Worm (Caenorhabditis elegans) whole organism, L1 larva: ENCODE measurements around the gene F18A11.3.

ENCODE experiments used
- C16A3.4 ChIP-seq: fragments of 150-350 bp; optimal IDR thresholded peaks from 2 replicates; lab custom pipeline; 2014; ENCODE audit warnings: missing biosample characterization, missing genetic modification characterization
- ces-1 ChIP-seq: fragments of 150-350 bp; optimal IDR thresholded peaks from 2 replicates; lab custom pipeline; 2014; ENCODE audit warnings: missing biosample characterization, missing genetic modification reagents, missing genetic modification characterization
- hlh-4 ChIP-seq: sonication (generic microtip); optimal IDR thresholded peaks from 2 replicates; lab custom pipeline; 2016; ENCODE audit warnings: mild to moderate bottlenecking, missing genetic modification characterization, missing compliant biosample characterization
- lin-15B ChIP-seq: fragments of 150-350 bp; sonication (generic microtip); optimal IDR thresholded peaks from 3 replicates; lab custom pipeline; 2014; ENCODE audit warnings: missing biosample characterization, missing genetic modification characterization
- nhr-237 ChIP-seq: fragments of 150-350 bp; optimal IDR thresholded peaks from 2 replicates; lab custom pipeline; 2014; ENCODE audit warnings: missing biosample characterization, missing genetic modification characterization
- nhr-76 ChIP-seq: sonication (generic microtip); optimal IDR thresholded peaks from 2 replicates; lab custom pipeline; 2017; ENCODE audit warnings: missing biosample characterization, missing genetic modification characterization
- sptf-1 ChIP-seq: fragments of 150-350 bp; optimal IDR thresholded peaks from 2 replicates; lab custom pipeline; 2014; ENCODE audit warnings: missing biosample characterization, missing genetic modification characterization
- zag-1 ChIP-seq: fragments of 150-350 bp; optimal IDR thresholded peaks from 2 replicates; lab custom pipeline; 2014; ENCODE audit warnings: missing biosample characterization, missing genetic modification characterization

- TF ChIP-seq nhr-76 (tag; lab: Kevin White, UChicago) (no peak), hlh-4 (tag; lab: Kevin White, UChicago) (no peak), zag-1 (no peak), nhr-237 (tag; lab: Kevin White, UChicago) (no peak), lin-15B (tag; lab: Kevin White, UChicago) (no peak), sptf-1 (no peak), ces-1 (GFP tag; lab: Kevin White, UChicago) (no peak), C16A3.4 (tag; lab: Kevin White, UChicago) (no peak)
These were observed 39.8 kb upstream of the F18A11.3 start for ce11 chrII:13076301-13076916.
